Fruit fly (Drosophila melanogaster) whole organism, pupa: ENCODE data around the gene Slu7.
A peak's percentile ranks its signal among the peaks of the same experiment; 100 is the strongest.

Source experiments
- CG10348 ChIP-seq: fragments of 200-800 bp; sonication (Bioruptor generic); IDR thresholded peaks from 2 replicates; pipeline ENCODE4 v1.3.6; 2022; ENCODE audit warnings: missing biosample characterization, missing genetic modification characterization
- CG12605 ChIP-seq: fragments of 200-800 bp; sonication (Bioruptor generic); IDR thresholded peaks from 2 replicates; pipeline ENCODE4 v1.3.6; 2022; ENCODE audit warnings: missing biosample characterization, missing genetic modification characterization
- CG13204 ChIP-seq: fragments of 200-800 bp; sonication (Bioruptor generic); optimal IDR thresholded peaks from 2 replicates; lab custom pipeline; 2018; ENCODE audit warnings: missing biosample characterization, mild to moderate bottlenecking, missing genetic modification characterization, moderate library complexity
- CG14655 ChIP-seq: fragments of 200-800 bp; sonication (Bioruptor generic); optimal IDR thresholded peaks from 3 replicates; lab custom pipeline; 2017; ENCODE audit warnings: mild to moderate bottlenecking, missing biosample characterization, missing genetic modification reagents, missing genetic modification characterization
- CG15710 ChIP-seq: fragments of 200-800 bp; sonication (Bioruptor generic); optimal IDR thresholded peaks from 2 replicates; lab custom pipeline; 2018; ENCODE audit warnings: missing biosample characterization, mild to moderate bottlenecking, missing genetic modification characterization, moderate library complexity
- CG17806 ChIP-seq: fragments of 200-800 bp; sonication (Bioruptor generic); optimal IDR thresholded peaks from 2 replicates; lab custom pipeline; 2018; ENCODE audit warnings: missing biosample characterization, mild to moderate bottlenecking, missing genetic modification characterization, moderate library complexity
- CG32121 ChIP-seq: fragments of 200-800 bp; sonication (Bioruptor generic); IDR thresholded peaks from 2 replicates; pipeline ENCODE4 v1.3.6; 2022; ENCODE audit warnings: missing biosample characterization, missing genetic modification characterization
- CG34367 ChIP-seq: fragments of 200-800 bp; sonication (Bioruptor generic); optimal IDR thresholded peaks from 2 replicates; lab custom pipeline; 2018; ENCODE audit warnings: missing biosample characterization, mild to moderate bottlenecking, missing genetic modification characterization
- CG4496 ChIP-seq: fragments of 200-800 bp; sonication (Bioruptor generic); IDR thresholded peaks from 3 replicates; pipeline ENCODE4 v1.3.6; 2022; ENCODE audit warnings: missing biosample characterization, missing genetic modification characterization
- CG8159 ChIP-seq: fragments of 200-800 bp; sonication (Bioruptor generic); optimal IDR thresholded peaks from 3 replicates; lab custom pipeline; 2018; ENCODE audit warnings: missing biosample characterization, mild to moderate bottlenecking, missing genetic modification characterization, moderate library complexity
- CG8301 ChIP-seq: fragments of 200-800 bp; sonication (Bioruptor generic); optimal IDR thresholded peaks from 2 replicates; lab custom pipeline; 2018; ENCODE audit warnings: missing biosample characterization, mild to moderate bottlenecking, missing genetic modification characterization
- CG9948 ChIP-seq: fragments of 200-800 bp; sonication (Bioruptor generic); optimal IDR thresholded peaks from 2 replicates; lab custom pipeline; 2018; ENCODE audit warnings: missing biosample characterization, mild to moderate bottlenecking, missing genetic modification characterization, moderate library complexity
- D1 ChIP-seq: fragments of 200-800 bp; sonication (Bioruptor generic); optimal IDR thresholded peaks from 2 replicates; lab custom pipeline; 2018; ENCODE audit warnings: missing biosample characterization, mild to moderate bottlenecking, missing genetic modification characterization, moderate library complexity
- EcR ChIP-seq: fragments of 200-800 bp; sonication (Bioruptor generic); optimal IDR thresholded peaks from 3 replicates; lab custom pipeline; 2019; ENCODE audit warnings: missing biosample characterization, missing genetic modification characterization, mild to moderate bottlenecking, moderate library complexity, missing genetic modification reagents
- Ets98B ChIP-seq: fragments of 200-800 bp; sonication (Bioruptor generic); IDR thresholded peaks from 2 replicates; pipeline ENCODE4 v1.3.6; 2022; ENCODE audit warnings: missing biosample characterization, missing genetic modification characterization
- Pif1A ChIP-seq: fragments of 200-800 bp; sonication (Bioruptor generic); optimal IDR thresholded peaks from 3 replicates; lab custom pipeline; 2016; ENCODE audit warnings: missing biosample characterization, missing genetic modification characterization
- Pif1B ChIP-seq: fragments of 200-800 bp; sonication (Bioruptor generic); optimal IDR thresholded peaks from 3 replicates; lab custom pipeline; 2016; ENCODE audit warnings: missing biosample characterization, missing genetic modification characterization
- Snoo ChIP-seq: fragments of 200-800 bp; sonication (Bioruptor generic); optimal IDR thresholded peaks from 3 replicates; lab custom pipeline; 2017; ENCODE audit warnings: missing biosample characterization, mild to moderate bottlenecking, missing genetic modification characterization, inconsistent platforms
- fd96Ca ChIP-seq: fragments of 200-800 bp; sonication (Bioruptor generic); IDR thresholded peaks from 3 replicates; pipeline ENCODE4 v1.3.6; 2022; ENCODE audit warnings: missing biosample characterization, missing genetic modification characterization
- gl ChIP-seq: fragments of 200-800 bp; sonication (Bioruptor generic); optimal IDR thresholded peaks from 2 replicates; lab custom pipeline; 2018; ENCODE audit warnings: missing biosample characterization, mild to moderate bottlenecking, missing genetic modification characterization
- rn ChIP-seq: fragments of 200-800 bp; sonication (Bioruptor generic); IDR thresholded peaks from 2 replicates; pipeline ENCODE4 v1.3.6; 2022; ENCODE audit warnings: missing biosample characterization, missing genetic modification characterization

The Slu7 gene

dm6 chr3R:29074001-29074609 is 35.2 kb upstream of the Slu7 start:
- TF ChIP-seq CG13204 (GFP tag; lab: Kevin White, UChicago) (peak; percentile 46), fd96Ca (GFP tag; lab: Robert Waterston, UW) (no peak), CG8159 (tag; lab: Kevin White, UChicago) (peak; percentile 7), CG34367 (peak; percentile 5), D1 (tag; lab: Kevin White, UChicago) (no peak), CG17806 (tag; lab: Kevin White, UChicago) (no peak), Snoo (tag; lab: Kevin White, UChicago) (peak; percentile 41), Pif1B (GFP tag; lab: Kevin White, UChicago) (peak; percentile 43), rn (GFP tag; lab: Robert Waterston, UW) (no peak), Ets98B (GFP tag; lab: Robert Waterston, UW) (peak; percentile 48; the same call in 1 of the 2 replicates), CG9948 (tag; lab: Kevin White, UChicago) (no peak), gl (tag; lab: Kevin White, UChicago) (peak; percentile 48), CG15710 (tag; lab: Kevin White, UChicago) (peak; percentile 22), Pif1A (no peak), EcR (GFP tag; lab: Kevin White, UChicago) (peak; percentile 90), CG12605 (GFP tag; lab: Robert Waterston, UW) (no peak), CG32121 (GFP tag; lab: Robert Waterston, UW) (peak; percentile 45; the same call in 1 of the 2 replicates), CG8301 (tag; lab: Kevin White, UChicago) (peak; percentile 6), CG4496 (GFP tag; lab: Robert Waterston, UW) (no peak), CG10348 (GFP tag; lab: Robert Waterston, UW) (no peak), CG14655 (peak; percentile 19)
- TF ChIP-seq, all 21 proteins: peak for 12

- TF ChIP-seq CG15710 (tag; lab: Kevin White, UChicago) (peak; percentile 10), CG8301 (tag; lab: Kevin White, UChicago) (peak; percentile 70), Snoo (tag; lab: Kevin White, UChicago) (no peak), CG32121 (GFP tag; lab: Robert Waterston, UW) (no peak), CG8159 (tag; lab: Kevin White, UChicago) (peak; percentile 44), Pif1B (GFP tag; lab: Kevin White, UChicago) (no peak), CG9948 (tag; lab: Kevin White, UChicago) (peak; percentile 70), CG10348 (GFP tag; lab: Robert Waterston, UW) (no peak), CG17806 (tag; lab: Kevin White, UChicago) (peak; percentile 55), EcR (GFP tag; lab: Kevin White, UChicago) (no peak), Ets98B (GFP tag; lab: Robert Waterston, UW) (peak; percentile 25; the same call in 1 of the 2 replicates), Pif1A (no peak), CG34367 (peak; percentile 51), rn (GFP tag; lab: Robert Waterston, UW) (no peak), CG12605 (GFP tag; lab: Robert Waterston, UW) (no peak; the same call in 1 of the 2 replicates), gl (tag; lab: Kevin White, UChicago) (peak; percentile 13), CG14655 (peak; percentile 72), fd96Ca (GFP tag; lab: Robert Waterston, UW) (0 out of 3 replicates have a peak, but pooled peaks have one; percentile 30), D1 (tag; lab: Kevin White, UChicago) (no peak), CG4496 (GFP tag; lab: Robert Waterston, UW) (peak; percentile 12; the same call in 1 of the 3 replicates), CG13204 (GFP tag; lab: Kevin White, UChicago) (no peak)
- TF ChIP-seq, all 21 proteins: peak for 11
These were observed 34.0 kb upstream of the Slu7 start for dm6 chr3R:29072834-29073233.

dm6 chr3R:29071141-29071540 is 32.3 kb upstream of the Slu7 start:
- no peak for TF ChIP-seq CG13204 (GFP tag; lab: Kevin White, UChicago)
- no peak for TF ChIP-seq rn (GFP tag; lab: Robert Waterston, UW)
- TF ChIP-seq gl (tag; lab: Kevin White, UChicago) = no peak
- no peak for TF ChIP-seq CG34367
- no peak for TF ChIP-seq Snoo (tag; lab: Kevin White, UChicago)

dm6 chr3R:29069208-29070072 is 30.6 kb upstream of the Slu7 start:
- TF ChIP-seq Ets98B (GFP tag; lab: Robert Waterston, UW) (no peak), fd96Ca (GFP tag; lab: Robert Waterston, UW) (no peak), D1 (tag; lab: Kevin White, UChicago) (no peak), gl (tag; lab: Kevin White, UChicago) (no peak)

dm6 chr3R:29068430-29069207 is 29.7 kb upstream of the Slu7 start:
- TF ChIP-seq CG13204 (GFP tag; lab: Kevin White, UChicago) (no peak), CG8301 (tag; lab: Kevin White, UChicago) (peak; percentile 13), CG14655 (peak; percentile 9), Pif1A (no peak), Ets98B (GFP tag; lab: Robert Waterston, UW) (peak; percentile 39; the same call in 1 of the 2 replicates), CG34367 (no peak), CG4496 (GFP tag; lab: Robert Waterston, UW) (peak; percentile 60; the same call in 2 of the 3 replicates), CG10348 (GFP tag; lab: Robert Waterston, UW) (no peak), Pif1B (GFP tag; lab: Kevin White, UChicago) (no peak), Snoo (tag; lab: Kevin White, UChicago) (no peak), EcR (GFP tag; lab: Kevin White, UChicago) (no peak), CG15710 (tag; lab: Kevin White, UChicago) (peak; percentile 19), rn (GFP tag; lab: Robert Waterston, UW) (no peak), CG32121 (GFP tag; lab: Robert Waterston, UW) (peak; percentile 54; the same call in 1 of the 2 replicates), CG17806 (tag; lab: Kevin White, UChicago) (no peak), fd96Ca (GFP tag; lab: Robert Waterston, UW) (no peak), gl (tag; lab: Kevin White, UChicago) (no peak), CG12605 (GFP tag; lab: Robert Waterston, UW) (0 out of 2 replicates have a peak, but pooled peaks have one; percentile 19)
